Fruit fly (Drosophila melanogaster) whole organism, pupa: Measurements from ENCODE around the gene CG11398.

ENCODE experiments used
- CG10348 ChIP-seq: fragments of 200-800 bp; sonication (Bioruptor generic); IDR thresholded peaks from 2 replicates; pipeline ENCODE4 v1.3.6; 2022; ENCODE audit warnings: missing biosample characterization, missing genetic modification characterization
- CG12605 ChIP-seq: fragments of 200-800 bp; sonication (Bioruptor generic); IDR thresholded peaks from 2 replicates; pipeline ENCODE4 v1.3.6; 2022; ENCODE audit warnings: missing biosample characterization, missing genetic modification characterization
- CG13204 ChIP-seq: fragments of 200-800 bp; sonication (Bioruptor generic); optimal IDR thresholded peaks from 2 replicates; lab custom pipeline; 2018; ENCODE audit warnings: missing biosample characterization, mild to moderate bottlenecking, missing genetic modification characterization, moderate library complexity
- CG14655 ChIP-seq: fragments of 200-800 bp; sonication (Bioruptor generic); optimal IDR thresholded peaks from 3 replicates; lab custom pipeline; 2017; ENCODE audit warnings: mild to moderate bottlenecking, missing biosample characterization, missing genetic modification reagents, missing genetic modification characterization
- CG15710 ChIP-seq: fragments of 200-800 bp; sonication (Bioruptor generic); optimal IDR thresholded peaks from 2 replicates; lab custom pipeline; 2018; ENCODE audit warnings: missing biosample characterization, mild to moderate bottlenecking, missing genetic modification characterization, moderate library complexity
- CG17806 ChIP-seq: fragments of 200-800 bp; sonication (Bioruptor generic); optimal IDR thresholded peaks from 2 replicates; lab custom pipeline; 2018; ENCODE audit warnings: missing biosample characterization, mild to moderate bottlenecking, missing genetic modification characterization, moderate library complexity
- CG32121 ChIP-seq: fragments of 200-800 bp; sonication (Bioruptor generic); IDR thresholded peaks from 2 replicates; pipeline ENCODE4 v1.3.6; 2022; ENCODE audit warnings: missing biosample characterization, missing genetic modification characterization
- CG34367 ChIP-seq: fragments of 200-800 bp; sonication (Bioruptor generic); optimal IDR thresholded peaks from 2 replicates; lab custom pipeline; 2018; ENCODE audit warnings: missing biosample characterization, mild to moderate bottlenecking, missing genetic modification characterization
- CG4496 ChIP-seq: fragments of 200-800 bp; sonication (Bioruptor generic); IDR thresholded peaks from 3 replicates; pipeline ENCODE4 v1.3.6; 2022; ENCODE audit warnings: missing biosample characterization, missing genetic modification characterization
- CG8159 ChIP-seq: fragments of 200-800 bp; sonication (Bioruptor generic); optimal IDR thresholded peaks from 3 replicates; lab custom pipeline; 2018; ENCODE audit warnings: missing biosample characterization, mild to moderate bottlenecking, missing genetic modification characterization, moderate library complexity
- CG8301 ChIP-seq: fragments of 200-800 bp; sonication (Bioruptor generic); optimal IDR thresholded peaks from 2 replicates; lab custom pipeline; 2018; ENCODE audit warnings: missing biosample characterization, mild to moderate bottlenecking, missing genetic modification characterization
- CG9948 ChIP-seq: fragments of 200-800 bp; sonication (Bioruptor generic); optimal IDR thresholded peaks from 2 replicates; lab custom pipeline; 2018; ENCODE audit warnings: missing biosample characterization, mild to moderate bottlenecking, missing genetic modification characterization, moderate library complexity
- D1 ChIP-seq: fragments of 200-800 bp; sonication (Bioruptor generic); optimal IDR thresholded peaks from 2 replicates; lab custom pipeline; 2018; ENCODE audit warnings: missing biosample characterization, mild to moderate bottlenecking, missing genetic modification characterization, moderate library complexity
- EcR ChIP-seq: fragments of 200-800 bp; sonication (Bioruptor generic); optimal IDR thresholded peaks from 3 replicates; lab custom pipeline; 2019; ENCODE audit warnings: missing biosample characterization, missing genetic modification characterization, mild to moderate bottlenecking, moderate library complexity, missing genetic modification reagents
- Ets98B ChIP-seq: fragments of 200-800 bp; sonication (Bioruptor generic); IDR thresholded peaks from 2 replicates; pipeline ENCODE4 v1.3.6; 2022; ENCODE audit warnings: missing biosample characterization, missing genetic modification characterization
- Pif1A ChIP-seq: fragments of 200-800 bp; sonication (Bioruptor generic); optimal IDR thresholded peaks from 3 replicates; lab custom pipeline; 2016; ENCODE audit warnings: missing biosample characterization, missing genetic modification characterization
- Pif1B ChIP-seq: fragments of 200-800 bp; sonication (Bioruptor generic); optimal IDR thresholded peaks from 3 replicates; lab custom pipeline; 2016; ENCODE audit warnings: missing biosample characterization, missing genetic modification characterization
- Snoo ChIP-seq: fragments of 200-800 bp; sonication (Bioruptor generic); optimal IDR thresholded peaks from 3 replicates; lab custom pipeline; 2017; ENCODE audit warnings: missing biosample characterization, mild to moderate bottlenecking, missing genetic modification characterization, inconsistent platforms
- fd96Ca ChIP-seq: fragments of 200-800 bp; sonication (Bioruptor generic); IDR thresholded peaks from 3 replicates; pipeline ENCODE4 v1.3.6; 2022; ENCODE audit warnings: missing biosample characterization, missing genetic modification characterization
- gl ChIP-seq: fragments of 200-800 bp; sonication (Bioruptor generic); optimal IDR thresholded peaks from 2 replicates; lab custom pipeline; 2018; ENCODE audit warnings: missing biosample characterization, mild to moderate bottlenecking, missing genetic modification characterization
- rn ChIP-seq: fragments of 200-800 bp; sonication (Bioruptor generic); IDR thresholded peaks from 2 replicates; pipeline ENCODE4 v1.3.6; 2022; ENCODE audit warnings: missing biosample characterization, missing genetic modification characterization

Gene CG11398

DNA sequence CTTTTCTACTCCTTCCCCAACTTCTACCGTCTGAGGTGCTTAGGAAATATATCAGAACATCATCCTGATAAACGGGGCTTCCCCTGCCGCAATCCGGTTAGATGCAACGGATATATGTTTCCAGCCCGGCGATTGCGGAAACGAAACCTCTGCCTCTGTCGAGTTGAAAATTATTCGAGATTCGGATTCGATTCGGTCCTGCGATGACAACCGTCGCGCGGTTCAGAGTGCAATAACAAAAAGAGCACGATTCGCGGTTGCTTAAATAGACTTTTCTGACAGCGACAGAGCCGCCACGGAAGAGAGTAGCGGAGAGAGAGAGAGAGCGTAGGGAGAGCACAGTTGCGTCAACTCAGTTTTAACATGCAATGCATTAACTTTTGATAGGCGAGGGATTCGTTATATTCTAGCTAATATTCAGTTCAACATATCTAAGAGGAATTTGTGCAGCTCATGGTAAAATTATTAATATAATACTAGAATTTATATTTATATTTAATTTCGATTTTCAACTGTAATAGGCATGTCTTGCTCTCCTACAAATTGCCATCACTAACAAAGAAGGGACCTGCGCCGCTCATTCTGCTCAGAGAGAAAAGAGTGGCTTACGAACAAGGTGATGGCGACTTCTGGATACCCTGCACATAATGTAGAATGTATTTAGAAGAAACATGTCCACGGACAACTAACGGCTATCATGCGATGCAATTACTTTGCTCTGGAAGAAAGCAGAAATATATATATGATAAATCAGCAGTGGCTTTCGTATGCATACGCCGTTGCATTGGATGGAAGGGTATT, 20.1 kb upstream of the CG11398 start:
- peak; percentile 30 for TF ChIP-seq EcR (GFP tag; lab: Kevin White, UChicago)
- TF ChIP-seq Snoo (tag; lab: Kevin White, UChicago) = peak; percentile 80
- TF ChIP-seq CG10348 = 0 out of 2 replicates have a peak, but pooled peaks have one; percentile 14
- no peak for TF ChIP-seq D1
- TF ChIP-seq fd96Ca (GFP tag; lab: Robert Waterston, UW) = peak; percentile 91
- TF ChIP-seq CG9948 (tag; lab: Kevin White, UChicago) = peak; percentile 82
- TF ChIP-seq CG14655 (GFP tag; lab: Kevin White, UChicago) = peak; percentile 84
- peak; percentile 86 for TF ChIP-seq CG8159 (tag; lab: Kevin White, UChicago)
- peak; percentile 81 for TF ChIP-seq CG8301 (tag; lab: Kevin White, UChicago)
- TF ChIP-seq CG32121 (GFP tag; lab: Robert Waterston, UW) = peak; percentile 83
- peak; percentile 79; the same call in 1 of the 2 replicates for TF ChIP-seq Ets98B (GFP tag; lab: Robert Waterston, UW)
- TF ChIP-seq CG4496 (GFP tag; lab: Robert Waterston, UW) = peak; percentile 92
- TF ChIP-seq CG17806 (tag; lab: Kevin White, UChicago) = peak; percentile 86
- peak; percentile 85 for TF ChIP-seq Pif1B
- peak; percentile 67 for TF ChIP-seq rn (GFP tag; lab: Robert Waterston, UW)
- peak; percentile 59 for TF ChIP-seq CG13204 (GFP tag; lab: Kevin White, UChicago)
- peak; percentile 69 for TF ChIP-seq gl (tag; lab: Kevin White, UChicago)
- TF ChIP-seq CG34367 (tag; lab: Kevin White, UChicago) = peak; percentile 85
- TF ChIP-seq CG12605 (GFP tag; lab: Robert Waterston, UW) = peak; percentile 45
- peak; percentile 90 for TF ChIP-seq Pif1A (GFP tag; lab: Kevin White, UChicago)
- peak; percentile 83 for TF ChIP-seq CG15710 (tag; lab: Kevin White, UChicago)

DNA sequence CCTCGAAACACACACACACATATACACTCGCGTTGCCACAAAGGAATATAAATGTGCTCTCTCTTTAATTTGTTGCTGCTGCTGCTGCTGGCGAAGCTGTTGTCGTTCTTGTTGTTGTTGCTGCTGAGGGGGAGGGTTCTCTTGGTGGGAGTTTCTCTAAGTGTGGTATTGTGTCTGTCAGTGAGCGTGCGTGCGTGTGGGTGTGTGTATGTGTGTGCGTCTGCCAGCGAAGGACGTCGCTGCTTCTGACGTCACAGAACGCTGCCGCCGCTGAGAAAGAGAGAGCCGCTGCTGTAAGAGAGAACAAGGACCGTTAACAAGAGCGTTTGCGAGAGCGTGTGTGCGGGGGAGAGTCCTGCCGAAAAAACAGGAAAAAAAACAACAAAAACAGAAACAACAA, 19.0 kb upstream of the CG11398 start:
- TF ChIP-seq EcR (GFP tag; lab: Kevin White, UChicago) (no peak), CG34367 (tag; lab: Kevin White, UChicago) (no peak), Snoo (tag; lab: Kevin White, UChicago) (no peak), CG13204 (GFP tag; lab: Kevin White, UChicago) (peak; percentile 27), rn (GFP tag; lab: Robert Waterston, UW) (no peak), CG14655 (GFP tag; lab: Kevin White, UChicago) (no peak), Ets98B (GFP tag; lab: Robert Waterston, UW) (no peak), CG32121 (GFP tag; lab: Robert Waterston, UW) (0 out of 2 replicates have a peak, but pooled peaks have one; percentile 15), CG8159 (tag; lab: Kevin White, UChicago) (no peak), gl (tag; lab: Kevin White, UChicago) (no peak)

DNA sequence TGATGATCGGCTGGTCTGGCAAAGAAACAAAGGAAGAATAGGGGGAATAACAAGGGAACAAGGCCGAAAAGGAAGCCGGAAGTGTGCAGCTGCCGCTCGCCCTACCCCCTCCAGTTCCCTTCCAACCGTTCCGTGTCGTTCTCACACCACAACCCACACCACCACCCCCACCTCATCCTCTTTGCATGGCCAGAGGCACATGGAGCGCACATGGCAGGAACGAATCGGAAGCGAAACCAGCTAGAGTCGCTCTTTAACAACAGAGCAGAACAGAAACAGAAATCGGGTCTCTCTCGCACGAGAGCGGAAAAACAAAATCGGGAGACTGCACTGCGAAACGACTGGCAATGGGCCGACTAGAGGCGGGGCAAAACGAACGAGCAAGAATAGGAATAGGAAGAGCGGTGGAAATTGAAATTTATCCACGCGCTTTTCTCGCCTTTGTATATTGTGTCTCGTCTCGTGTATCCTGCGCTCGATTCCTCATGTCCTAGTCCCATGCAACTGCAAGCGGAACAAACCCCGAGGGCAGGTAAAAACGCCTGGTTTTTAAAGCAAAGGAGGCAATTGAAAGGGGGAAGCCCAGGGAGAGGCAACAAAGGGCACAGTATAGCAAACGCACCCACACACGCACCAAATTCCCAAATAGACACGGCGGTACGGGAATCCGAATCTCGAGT, 17.7 kb upstream of the CG11398 start:
- TF ChIP-seq CG34367 (tag; lab: Kevin White, UChicago) (no peak), Snoo (tag; lab: Kevin White, UChicago) (no peak), CG9948 (tag; lab: Kevin White, UChicago) (no peak), CG13204 (GFP tag; lab: Kevin White, UChicago) (peak; percentile 69), D1 (no peak), EcR (GFP tag; lab: Kevin White, UChicago) (peak; percentile 39), CG14655 (GFP tag; lab: Kevin White, UChicago) (no peak)
- TF ChIP-seq, all 21 proteins: peak for 2

DNA sequence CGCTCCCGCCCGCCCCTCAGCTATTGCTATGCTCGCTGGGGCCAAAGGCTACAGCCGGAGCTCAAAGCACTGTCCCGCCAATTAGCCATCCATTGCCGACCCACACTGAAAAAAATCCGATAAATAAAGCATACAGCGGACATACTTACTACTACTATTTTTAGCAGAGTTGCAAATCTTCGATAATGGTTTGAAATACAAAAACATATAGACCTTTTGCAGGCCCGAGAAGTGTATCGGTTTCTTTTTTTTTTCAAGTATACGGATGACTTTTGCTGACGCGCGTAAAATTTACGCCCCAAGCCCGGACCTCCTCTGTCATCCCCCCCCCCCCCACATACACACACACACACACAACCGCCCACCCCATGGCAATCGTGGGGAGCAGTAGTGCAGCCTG, 16.8 kb upstream of the CG11398 start:
- no peak for TF ChIP-seq CG17806 (tag; lab: Kevin White, UChicago)
- no peak for TF ChIP-seq EcR (GFP tag; lab: Kevin White, UChicago)
- peak; percentile 16; the same call in 1 of the 2 replicates for TF ChIP-seq CG12605 (GFP tag; lab: Robert Waterston, UW)
- peak; percentile 4 for TF ChIP-seq CG8301 (tag; lab: Kevin White, UChicago)
- TF ChIP-seq CG32121 (GFP tag; lab: Robert Waterston, UW) = peak; percentile 70
- peak; percentile 67 for TF ChIP-seq Ets98B (GFP tag; lab: Robert Waterston, UW)
- TF ChIP-seq Pif1A (GFP tag; lab: Kevin White, UChicago) = no peak
- TF ChIP-seq CG15710 (tag; lab: Kevin White, UChicago) = no peak
- TF ChIP-seq Snoo (tag; lab: Kevin White, UChicago) = no peak
- peak; percentile 76; the same call in 2 of the 3 replicates for TF ChIP-seq CG4496 (GFP tag; lab: Robert Waterston, UW)
- TF ChIP-seq CG34367 (tag; lab: Kevin White, UChicago) = no peak
- TF ChIP-seq Pif1B = no peak
- TF ChIP-seq CG9948 (tag; lab: Kevin White, UChicago) = no peak
- TF ChIP-seq CG14655 (GFP tag; lab: Kevin White, UChicago) = no peak
- TF ChIP-seq CG13204 (GFP tag; lab: Kevin White, UChicago) = no peak
- TF ChIP-seq gl (tag; lab: Kevin White, UChicago) = no peak
- peak; percentile 64 for TF ChIP-seq fd96Ca (GFP tag; lab: Robert Waterston, UW)
- no peak for TF ChIP-seq rn (GFP tag; lab: Robert Waterston, UW)
- no peak for TF ChIP-seq CG10348
- peak; percentile 30 for TF ChIP-seq CG8159 (tag; lab: Kevin White, UChicago)
- no peak for TF ChIP-seq D1
